Worm (Caenorhabditis elegans) whole organism, L4/young adult: ENCODE data around the gene vhp-1.

Experiments used
- W03F9.2 ChIP-seq: fragments of 150-350 bp; optimal IDR thresholded peaks from 2 replicates; lab custom pipeline; 2014; ENCODE audit warnings: missing biosample characterization, missing genetic modification characterization
- dao-5 ChIP-seq: sonication (generic microtip); optimal IDR thresholded peaks from 2 replicates; lab custom pipeline; 2016; ENCODE audit warnings: missing genotype, missing genetic modification characterization, moderate library complexity, missing compliant biosample characterization
- him-1 ChIP-seq: sonication (generic microtip); optimal IDR thresholded peaks from 2 replicates; lab custom pipeline; 2016; ENCODE audit warnings: missing genotype, missing genetic modification reagents, missing genetic modification characterization, missing compliant biosample characterization

DNA sequence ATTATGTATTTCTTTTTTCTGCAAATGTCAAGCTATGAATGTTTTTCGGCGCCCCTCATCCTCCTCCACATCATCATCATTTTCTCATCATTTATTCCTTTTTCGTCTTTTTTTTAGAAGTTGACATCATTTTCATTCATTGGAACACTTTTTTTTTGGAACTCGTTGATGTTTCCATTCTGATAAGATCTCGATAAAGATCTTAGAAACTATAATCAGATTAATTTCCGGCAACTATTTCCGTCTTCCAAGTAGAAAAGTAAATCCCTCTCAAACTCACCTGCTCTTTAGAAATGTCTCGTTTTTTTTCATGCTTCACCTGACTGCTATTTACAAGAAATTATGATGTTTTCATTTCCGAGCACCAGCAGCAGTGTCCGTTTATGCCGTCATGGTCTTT, 5.8 kb downstream of the vhp-1 start:
- TF ChIP-seq dao-5 (tag; lab: Kevin White, UChicago) (no peak), W03F9.2 (no peak), him-1 (no peak)
